Fruit fly (Drosophila melanogaster) whole organism, prepupa: ENCODE measurements around the gene Mst27D.
A peak's percentile ranks its signal among the peaks of the same experiment; 100 is the strongest.

Experiments used
- Blimp-1 ChIP-seq: fragments of 200-800 bp; sonication (Bioruptor generic); optimal IDR thresholded peaks from 3 replicates; lab custom pipeline; 2017; ENCODE audit warnings: missing biosample characterization, missing genetic modification characterization, mild to moderate bottlenecking, moderate library complexity, missing genetic modification reagents
- CG10631 ChIP-seq: fragments of 200-800 bp; sonication (Bioruptor generic); optimal IDR thresholded peaks from 2 replicates; lab custom pipeline; 2016; ENCODE audit warnings: missing biosample characterization, missing genetic modification characterization
- CG11294 ChIP-seq: fragments of 200-800 bp; sonication (Bioruptor generic); IDR thresholded peaks from 2 replicates; pipeline ENCODE4 v1.3.6; 2022; ENCODE audit warnings: missing biosample characterization, missing genetic modification characterization
- CG11762 ChIP-seq: fragments of 200-800 bp; sonication (Bioruptor generic); optimal IDR thresholded peaks from 3 replicates; lab custom pipeline; 2016; ENCODE audit warnings: missing biosample characterization, missing genetic modification characterization; ENCODE audit not compliant: insufficient read depth
- CG15336 ChIP-seq: fragments of 200-800 bp; sonication (Bioruptor generic); IDR thresholded peaks from 2 replicates; pipeline ENCODE4 v1.3.6; 2022; ENCODE audit warnings: missing biosample characterization, missing genetic modification characterization
- CG3032 ChIP-seq: fragments of 200-800 bp; optimal IDR thresholded peaks from 2 replicates; lab custom pipeline; 2019; ENCODE audit warnings: missing biosample characterization, mild to moderate bottlenecking, missing genetic modification characterization, moderate library complexity
- CG31627 ChIP-seq: fragments of 200-800 bp; sonication (Bioruptor generic); optimal IDR thresholded peaks from 3 replicates; lab custom pipeline; 2016; ENCODE audit warnings: missing biosample characterization, missing genetic modification characterization
- CG32006 ChIP-seq: fragments of 200-800 bp; sonication (Bioruptor generic); optimal IDR thresholded peaks from 3 replicates; lab custom pipeline; 2017; ENCODE audit warnings: missing biosample characterization, mild to moderate bottlenecking, missing genetic modification characterization
- CG3919 ChIP-seq: fragments of 200-800 bp; sonication (Bioruptor generic); optimal IDR thresholded peaks from 3 replicates; lab custom pipeline; 2016; ENCODE audit warnings: missing biosample characterization, missing genetic modification characterization
- CG6163 ChIP-seq: fragments of 200-800 bp; sonication (Bioruptor generic); IDR thresholded peaks from 3 replicates; pipeline ENCODE4 v1.3.6; 2022; ENCODE audit warnings: missing biosample characterization, missing genetic modification characterization
- CG6276 ChIP-seq: fragments of 200-800 bp; sonication (Bioruptor generic); optimal IDR thresholded peaks from 2 replicates; lab custom pipeline; 2017; ENCODE audit warnings: missing biosample characterization, mild to moderate bottlenecking, missing genetic modification characterization
- CG6792 ChIP-seq: fragments of 200-800 bp; sonication (Bioruptor generic); optimal IDR thresholded peaks from 3 replicates; lab custom pipeline; 2016; ENCODE audit warnings: missing biosample characterization, missing genetic modification characterization
- CG6808 ChIP-seq: fragments of 200-800 bp; sonication (Bioruptor generic); optimal IDR thresholded peaks from 3 replicates; lab custom pipeline; 2017; ENCODE audit warnings: missing biosample characterization, missing genetic modification characterization, mild to moderate bottlenecking, moderate library complexity, missing genetic modification reagents
- CG6854 ChIP-seq: fragments of 200-800 bp; sonication (Bioruptor generic); optimal IDR thresholded peaks from 2 replicates; lab custom pipeline; 2017; ENCODE audit warnings: missing biosample characterization, mild to moderate bottlenecking, missing genetic modification characterization
- CG7368 ChIP-seq: fragments of 200-800 bp; sonication (Bioruptor generic); optimal IDR thresholded peaks from 3 replicates; lab custom pipeline; 2016; ENCODE audit warnings: missing biosample characterization, missing genetic modification characterization
- CG8119 ChIP-seq: fragments of 200-800 bp; sonication (Bioruptor generic); IDR thresholded peaks from 3 replicates; pipeline ENCODE4 v1.3.6; 2022; ENCODE audit warnings: missing biosample characterization, missing genetic modification characterization
- CG9139 ChIP-seq: fragments of 200-800 bp; sonication (Bioruptor generic); optimal IDR thresholded peaks from 3 replicates; lab custom pipeline; 2017; ENCODE audit warnings: missing biosample characterization, mild to moderate bottlenecking, missing genetic modification characterization
- Eip75B ChIP-seq: fragments of 200-800 bp; sonication (Bioruptor generic); optimal IDR thresholded peaks from 3 replicates; lab custom pipeline; 2016; ENCODE audit warnings: missing biosample characterization, missing genetic modification characterization
- Eip78C ChIP-seq: fragments of 200-800 bp; sonication (Bioruptor generic); peaks from one replicate; lab custom pipeline; 2016; ENCODE audit warnings: missing biosample characterization, missing genetic modification characterization
- Eip93F ChIP-seq: fragments of 200-800 bp; sonication (Bioruptor generic); optimal IDR thresholded peaks from 2 replicates; lab custom pipeline; 2016; ENCODE audit warnings: missing biosample characterization, mild to moderate bottlenecking, missing genetic modification characterization
- Ets96B ChIP-seq: fragments of 200-800 bp; optimal IDR thresholded peaks from 2 replicates; lab custom pipeline; 2019; ENCODE audit warnings: missing biosample characterization, mild to moderate bottlenecking, missing genetic modification characterization, moderate library complexity
- Gug ChIP-seq: fragments of 200-800 bp; sonication (Bioruptor generic); IDR thresholded peaks from 2 replicates; pipeline ENCODE4 v1.3.6; 2022; ENCODE audit warnings: missing biosample characterization, missing genetic modification characterization
- Hr38 ChIP-seq: sonication (Bioruptor generic); optimal IDR thresholded peaks from 2 replicates; lab custom pipeline; 2016; ENCODE audit warnings: missing biosample characterization, missing genetic modification characterization
- Hr4 ChIP-seq: fragments of 200-800 bp; sonication (Bioruptor generic); optimal IDR thresholded peaks from 3 replicates; lab custom pipeline; 2016; ENCODE audit warnings: missing biosample characterization, missing genetic modification characterization
- Lpt ChIP-seq: fragments of 200-800 bp; sonication (Bioruptor generic); optimal IDR thresholded peaks from 3 replicates; lab custom pipeline; 2016; ENCODE audit warnings: missing biosample characterization, missing genetic modification characterization
- OdsH ChIP-seq: fragments of 200-800 bp; sonication (Bioruptor generic); optimal IDR thresholded peaks from 3 replicates; lab custom pipeline; 2016; ENCODE audit warnings: missing biosample characterization, missing genetic modification characterization
- Sox102F ChIP-seq: fragments of 200-800 bp; sonication (Bioruptor generic); optimal IDR thresholded peaks from 2 replicates; lab custom pipeline; 2016; ENCODE audit warnings: missing biosample characterization, mild to moderate bottlenecking, missing genetic modification characterization
- Sox15 ChIP-seq: fragments of 200-800 bp; sonication (Bioruptor generic); optimal IDR thresholded peaks from 3 replicates; lab custom pipeline; 2016; ENCODE audit warnings: missing biosample characterization, missing genetic modification characterization
- acj6 ChIP-seq: fragments of 200-800 bp; sonication (Bioruptor generic); optimal IDR thresholded peaks from 3 replicates; lab custom pipeline; 2016; ENCODE audit warnings: missing biosample characterization, missing genetic modification characterization
- dac ChIP-seq: fragments of 200-800 bp; sonication (Bioruptor generic); optimal IDR thresholded peaks from 2 replicates; lab custom pipeline; 2017; ENCODE audit warnings: missing biosample characterization, mild to moderate bottlenecking, missing genetic modification characterization
- dsx ChIP-seq: fragments of 200-800 bp; optimal IDR thresholded peaks from 3 replicates; lab custom pipeline; 2019; ENCODE audit warnings: missing biosample characterization, mild to moderate bottlenecking, missing genetic modification characterization, moderate library complexity; ENCODE audit not compliant: poor library complexity, severe bottlenecking
- eg ChIP-seq: fragments of 200-800 bp; sonication (Bioruptor generic); IDR thresholded peaks from 3 replicates; pipeline ENCODE4 v1.3.6; 2022; ENCODE audit warnings: missing biosample characterization, missing genetic modification characterization
- esn ChIP-seq: fragments of 200-800 bp; sonication (Bioruptor generic); optimal IDR thresholded peaks from 2 replicates; lab custom pipeline; 2016; ENCODE audit warnings: missing biosample characterization, mild to moderate bottlenecking, missing genetic modification characterization, moderate library complexity
- fd59A ChIP-seq: fragments of 200-800 bp; sonication (Bioruptor generic); optimal IDR thresholded peaks from 2 replicates; lab custom pipeline; 2017; ENCODE audit warnings: missing biosample characterization, mild to moderate bottlenecking, missing genetic modification characterization, missing genetic modification reagents
- fd85E ChIP-seq: fragments of 200-800 bp; sonication (Bioruptor generic); optimal IDR thresholded peaks from 3 replicates; lab custom pipeline; 2016; ENCODE audit warnings: missing biosample characterization, missing genetic modification characterization
- net ChIP-seq: fragments of 200-800 bp; sonication (Bioruptor generic); optimal IDR thresholded peaks from 3 replicates; lab custom pipeline; 2016; ENCODE audit warnings: missing biosample characterization, missing genetic modification characterization
- salr ChIP-seq, 2 experiments: fragments of 200-800 bp; sonication (Bioruptor generic); optimal IDR thresholded peaks; 3 replicates each; lab custom pipeline; 2016 to 2018; ENCODE audit warnings: missing biosample characterization in 2 of 2, missing genetic modification characterization in 2 of 2, mild to moderate bottlenecking in 1 of 2
- spab ChIP-seq: fragments of 200-800 bp; sonication (Bioruptor generic); optimal IDR thresholded peaks from 2 replicates; lab custom pipeline; 2017; ENCODE audit warnings: missing biosample characterization, mild to moderate bottlenecking, missing genetic modification characterization, missing genetic modification reagents
- ss ChIP-seq, 2 experiments: fragments of 200-800 bp; sonication (Bioruptor generic); optimal IDR thresholded peaks; 2 replicates in 1 of 2; 3 replicates in 1 of 2; lab custom pipeline; 2017 to 2018; ENCODE audit warnings: mild to moderate bottlenecking in 2 of 2, missing biosample characterization in 2 of 2, missing genetic modification characterization in 2 of 2, moderate library complexity in 1 of 2
- svp ChIP-seq: fragments of 200-800 bp; sonication (Bioruptor generic); peaks from one replicate; lab custom pipeline; 2016; ENCODE audit warnings: missing biosample characterization, missing genetic modification characterization
- vri ChIP-seq: fragments of 200-800 bp; sonication (Bioruptor generic); optimal IDR thresholded peaks from 3 replicates; lab custom pipeline; 2016; ENCODE audit warnings: missing biosample characterization, mild to moderate bottlenecking, missing genetic modification characterization

The Mst27D gene

dm6 chr2L:7100830-7101229 is 40.2 kb upstream of the Mst27D start:
- peak; percentile 45 for TF ChIP-seq CG15336
- no peak for TF ChIP-seq Hr38 (GFP tag; lab: Kevin White, UChicago)
- TF ChIP-seq Ets96B (tag; lab: Kevin White, UChicago), result peak; percentile 7
- TF ChIP-seq CG3032, result peak; percentile 60
- TF ChIP-seq CG9139, result no peak
- TF ChIP-seq ss (GFP tag; optimal IDR thresholded peaks at IDR 0.05; lab: Kevin White, UChicago), result peak; percentile 8 to 20
- TF ChIP-seq net (GFP tag; lab: Kevin White, UChicago), result peak; percentile 15
- TF ChIP-seq Gug (GFP tag; lab: Robert Waterston, UW), result 0 out of 2 replicates have a peak, but pooled peaks have one; percentile 31
- 0 out of 3 replicates have a peak, but pooled peaks have one; percentile 20 for TF ChIP-seq CG8119
- peak; percentile 2 for TF ChIP-seq CG10631 (GFP tag; lab: Kevin White, UChicago)
- TF ChIP-seq dac (GFP tag; lab: Kevin White, UChicago), result peak; percentile 9
- TF ChIP-seq spab (GFP tag; lab: Kevin White, UChicago), result peak; percentile 23
- peak; percentile 27 for TF ChIP-seq Hr4
- TF ChIP-seq dsx (GFP tag; lab: Kevin White, UChicago), result no peak
- TF ChIP-seq CG11762 (GFP tag; lab: Kevin White, UChicago), result no peak
- TF ChIP-seq CG3919 (GFP tag; lab: Kevin White, UChicago), result peak; percentile 1
- no peak for TF ChIP-seq Sox102F
- no peak for TF ChIP-seq Lpt
- peak; percentile 52 for TF ChIP-seq CG32006 (GFP tag; lab: Kevin White, UChicago)
- TF ChIP-seq salr (GFP tag; optimal IDR thresholded peaks at IDR 0.05; lab: Kevin White, UChicago), result no peak
- TF ChIP-seq CG6276, result peak; percentile 33
- peak; percentile 47; the same call in 1 of the 2 replicates for TF ChIP-seq CG11294 (GFP tag; lab: Robert Waterston, UW)
- no peak for TF ChIP-seq Eip75B (GFP tag; lab: Kevin White, UChicago)
- TF ChIP-seq OdsH (GFP tag; lab: Kevin White, UChicago), result peak; percentile 35
- TF ChIP-seq CG31627 (GFP tag; lab: Kevin White, UChicago), result no peak
- no peak for TF ChIP-seq fd59A (GFP tag; lab: Kevin White, UChicago)
- TF ChIP-seq CG6854 (GFP tag; lab: Kevin White, UChicago), result no peak
- TF ChIP-seq Eip78C (GFP tag; lab: Kevin White, UChicago), result peak; percentile 60
- TF ChIP-seq CG6792 (GFP tag; lab: Kevin White, UChicago), result no peak
- peak; percentile 27; the same call in 1 of the 3 replicates for TF ChIP-seq eg
- TF ChIP-seq CG6163 (GFP tag; lab: Robert Waterston, UW), result 0 out of 3 replicates have a peak, but pooled peaks have one; percentile 29
- peak; percentile 31 for TF ChIP-seq CG6808

- TF ChIP-seq CG9139, result no peak
- no peak for TF ChIP-seq CG7368 (GFP tag; lab: Kevin White, UChicago)
- no peak for TF ChIP-seq fd59A (GFP tag; lab: Kevin White, UChicago)
- TF ChIP-seq fd85E (GFP tag; lab: Kevin White, UChicago), result no peak
- no peak for TF ChIP-seq esn (GFP tag; lab: Kevin White, UChicago)
- no peak for TF ChIP-seq Eip93F
- no peak for TF ChIP-seq CG11762 (GFP tag; lab: Kevin White, UChicago)
- no peak for TF ChIP-seq acj6
- TF ChIP-seq Sox15 (GFP tag; lab: Kevin White, UChicago), result no peak
- no peak for TF ChIP-seq CG32006 (GFP tag; lab: Kevin White, UChicago)
- TF ChIP-seq vri (GFP tag; lab: Kevin White, UChicago), result no peak
- no peak for TF ChIP-seq Blimp-1 (GFP tag; lab: Kevin White, UChicago)
- no peak for TF ChIP-seq svp (GFP tag; lab: Kevin White, UChicago)
- no peak for TF ChIP-seq dsx (GFP tag; lab: Kevin White, UChicago)
- TF ChIP-seq Ets96B (tag; lab: Kevin White, UChicago), result no peak
- TF ChIP-seq spab (GFP tag; lab: Kevin White, UChicago), result no peak
- no peak for TF ChIP-seq CG15336
- TF ChIP-seq Gug (GFP tag; lab: Robert Waterston, UW), result no peak
- TF ChIP-seq OdsH (GFP tag; lab: Kevin White, UChicago), result no peak
- no peak for TF ChIP-seq CG6808
Measured at dm6 chr2L:7097386-7097785, 36.7 kb upstream of the Mst27D start.
